Worm (Caenorhabditis elegans): Measurements from ENCODE around the gene fbxl-4.

The fbxl-4 gene

ce11 chrX:6572987-6573386 lies 15.6 kb upstream of the fbxl-4 start:
- TF ChIP-seq T22C8.4 (GFP tag; IDR thresholded peaks at IDR 0.05) (no peak), ztf-29 (GFP tag; IDR thresholded peaks at IDR 0.05) (no peak), ztf-23 (GFP tag; IDR thresholded peaks at IDR 0.05) (no peak), flt-1 (GFP tag; IDR thresholded peaks at IDR 0.05) (no peak), cog-1 (tag; optimal IDR thresholded peaks at IDR 0.05) (no peak), tab-1 (GFP tag; IDR thresholded peaks at IDR 0.05) (no peak), ref-1 (GFP tag; conservative IDR thresholded peaks at IDR 0.05) (no peak), klf-2 (GFP tag; conservative IDR thresholded peaks at IDR 0.05) (no peak), med-1 (GFP tag; optimal IDR thresholded peaks at IDR 0.05; ENCODE audit: insufficient read depth) (no peak)

- TF ChIP-seq tab-1 (GFP tag; IDR thresholded peaks at IDR 0.05), result no peak
- TF ChIP-seq ref-1 (GFP tag; conservative IDR thresholded peaks at IDR 0.05), result no peak
- no peak for TF ChIP-seq klf-2 (GFP tag; conservative IDR thresholded peaks at IDR 0.05)
- no peak for TF ChIP-seq flt-1 (GFP tag; IDR thresholded peaks at IDR 0.05)
- no peak for TF ChIP-seq ztf-23 (GFP tag; IDR thresholded peaks at IDR 0.05)
- no peak for TF ChIP-seq ztf-29 (GFP tag; IDR thresholded peaks at IDR 0.05)
- no peak for TF ChIP-seq med-1 (GFP tag; optimal IDR thresholded peaks at IDR 0.05; ENCODE audit: insufficient read depth)
- TF ChIP-seq T22C8.4 (GFP tag; IDR thresholded peaks at IDR 0.05), result no peak
- no peak for TF ChIP-seq cog-1 (tag; optimal IDR thresholded peaks at IDR 0.05)
Observed at ce11 chrX:6575992-6576391, 12.6 kb upstream of the fbxl-4 start.

DNA sequence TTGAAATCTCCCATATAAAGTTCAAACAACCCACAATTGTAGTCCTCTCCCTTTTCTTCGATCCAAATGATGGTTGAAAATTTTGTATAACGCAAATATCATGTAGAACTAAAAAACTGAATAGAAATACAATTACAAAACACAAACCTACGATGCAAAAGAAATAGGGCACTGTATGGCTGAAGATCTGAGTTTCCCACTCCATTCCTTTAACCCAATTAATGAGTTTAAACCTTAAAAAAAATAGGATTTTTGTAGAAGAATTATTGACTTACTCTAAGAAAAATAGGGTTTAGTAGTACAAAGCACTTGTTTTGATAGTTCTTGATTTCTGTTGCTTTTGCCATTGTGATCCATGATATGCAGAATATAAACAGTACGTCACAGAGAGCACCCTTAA lies 5.2 kb upstream of the fbxl-4 start:
- TF ChIP-seq klf-2 (GFP tag; conservative IDR thresholded peaks at IDR 0.05), result no peak
- no peak for TF ChIP-seq flt-1 (GFP tag; IDR thresholded peaks at IDR 0.05)
- no peak for TF ChIP-seq cog-1 (tag; optimal IDR thresholded peaks at IDR 0.05)
- TF ChIP-seq ref-1 (GFP tag; conservative IDR thresholded peaks at IDR 0.05), result no peak

DNA sequence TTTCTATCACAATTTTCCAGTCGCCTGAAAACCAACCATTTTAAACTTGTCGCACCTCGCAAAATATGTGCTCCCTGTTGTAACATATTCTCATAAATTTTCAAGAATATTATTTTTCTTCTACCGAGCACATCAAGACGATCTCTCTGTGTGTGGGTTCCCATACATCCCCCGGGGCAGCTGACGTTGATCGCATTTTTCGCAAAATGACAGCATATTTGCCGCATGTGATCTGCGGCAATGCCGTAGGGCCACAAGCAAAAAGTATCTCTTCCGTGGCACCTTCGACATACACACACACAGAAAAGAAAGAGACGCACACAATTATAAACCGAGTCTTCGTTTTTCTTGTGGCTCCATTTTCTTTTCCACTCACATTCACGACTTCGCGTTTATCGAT lies 3.1 kb downstream of the fbxl-4 start:
- TF ChIP-seq ref-1 (GFP tag; conservative IDR thresholded peaks at IDR 0.05) (no peak), T22C8.4 (GFP tag; IDR thresholded peaks at IDR 0.05) (no peak), ztf-23 (GFP tag; IDR thresholded peaks at IDR 0.05) (no peak), med-1 (GFP tag; optimal IDR thresholded peaks at IDR 0.05; ENCODE audit: insufficient read depth) (no peak), cog-1 (tag; optimal IDR thresholded peaks at IDR 0.05) (no peak), tab-1 (GFP tag; IDR thresholded peaks at IDR 0.05) (no peak), klf-2 (GFP tag; conservative IDR thresholded peaks at IDR 0.05) (no peak), ztf-29 (GFP tag; IDR thresholded peaks at IDR 0.05) (no peak), flt-1 (GFP tag; IDR thresholded peaks at IDR 0.05) (no peak)

DNA sequence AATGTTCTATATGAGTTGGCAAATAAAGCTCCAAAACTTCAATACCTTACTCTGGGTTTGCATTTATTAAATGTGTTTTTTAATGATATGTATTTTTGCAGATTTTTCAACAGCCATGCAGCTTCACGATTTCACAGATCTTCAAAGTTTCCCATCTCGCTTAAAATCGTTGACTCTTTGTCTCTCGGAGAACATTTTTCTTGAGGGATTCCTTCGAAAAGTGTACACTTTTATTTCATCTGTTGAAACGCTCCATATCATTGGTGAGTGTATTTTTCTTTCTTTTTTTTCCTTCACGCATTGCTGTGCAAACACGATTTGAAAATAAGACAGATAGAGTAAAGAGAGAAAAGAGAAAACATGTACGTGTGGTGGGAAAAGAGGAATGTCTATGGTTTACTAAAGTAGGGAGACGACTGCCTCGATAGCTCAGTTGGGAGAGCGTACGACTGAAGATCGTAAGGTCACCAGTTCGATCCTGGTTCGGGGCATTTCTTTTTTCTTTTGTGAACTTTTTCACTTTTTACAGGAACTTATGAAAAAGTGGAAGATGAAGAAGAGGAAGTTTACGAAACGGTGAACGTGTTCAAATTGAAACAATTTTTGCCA lies 4.7 kb downstream of the fbxl-4 start:
- TF ChIP-seq flt-1 (GFP tag; IDR thresholded peaks at IDR 0.05), result peak; percentile 97
- TF ChIP-seq tab-1 (GFP tag; IDR thresholded peaks at IDR 0.05), result peak; percentile 96
- TF ChIP-seq cog-1 (tag; optimal IDR thresholded peaks at IDR 0.05), result peak; percentile 65
- TF ChIP-seq ztf-29 (GFP tag; IDR thresholded peaks at IDR 0.05), result peak; percentile 93
- TF ChIP-seq T22C8.4 (GFP tag; IDR thresholded peaks at IDR 0.05), result peak; percentile 93
- peak; percentile 96 for TF ChIP-seq ztf-23 (GFP tag; IDR thresholded peaks at IDR 0.05)
- TF ChIP-seq med-1 (GFP tag; optimal IDR thresholded peaks at IDR 0.05; ENCODE audit: insufficient read depth), result peak; percentile 85
- TF ChIP-seq klf-2 (GFP tag; conservative IDR thresholded peaks at IDR 0.05), result peak; percentile 94
- peak; percentile 88 for TF ChIP-seq ref-1 (GFP tag; conservative IDR thresholded peaks at IDR 0.05)

- TF ChIP-seq med-1 (GFP tag; optimal IDR thresholded peaks at IDR 0.05; ENCODE audit: insufficient read depth), result no peak
- TF ChIP-seq flt-1 (GFP tag; IDR thresholded peaks at IDR 0.05), result no peak
- TF ChIP-seq klf-2 (GFP tag; conservative IDR thresholded peaks at IDR 0.05), result no peak
- no peak for TF ChIP-seq ztf-23 (GFP tag; IDR thresholded peaks at IDR 0.05)
- no peak for TF ChIP-seq tab-1 (GFP tag; IDR thresholded peaks at IDR 0.05)
- no peak for TF ChIP-seq ref-1 (GFP tag; conservative IDR thresholded peaks at IDR 0.05)
- TF ChIP-seq T22C8.4 (GFP tag; IDR thresholded peaks at IDR 0.05), result no peak
- no peak for TF ChIP-seq cog-1 (tag; optimal IDR thresholded peaks at IDR 0.05)
- TF ChIP-seq ztf-29 (GFP tag; IDR thresholded peaks at IDR 0.05), result no peak
Observed at ce11 chrX:6597089-6597488, 8.5 kb downstream of the fbxl-4 start, which contains the start of gene ttr-6. Gene ttr-6, minus strand, starts transcription at chrX:6597121.

- TF ChIP-seq ref-1 (GFP tag; conservative IDR thresholded peaks at IDR 0.05), result no peak
- no peak for TF ChIP-seq ztf-23 (GFP tag; IDR thresholded peaks at IDR 0.05)
- no peak for TF ChIP-seq tab-1 (GFP tag; IDR thresholded peaks at IDR 0.05)
- no peak for TF ChIP-seq ztf-29 (GFP tag; IDR thresholded peaks at IDR 0.05)
- no peak for TF ChIP-seq cog-1 (tag; optimal IDR thresholded peaks at IDR 0.05)
- no peak for TF ChIP-seq klf-2 (GFP tag; conservative IDR thresholded peaks at IDR 0.05)
- TF ChIP-seq T22C8.4 (GFP tag; IDR thresholded peaks at IDR 0.05), result no peak
- TF ChIP-seq flt-1 (GFP tag; IDR thresholded peaks at IDR 0.05), result no peak
- no peak for TF ChIP-seq med-1 (GFP tag; optimal IDR thresholded peaks at IDR 0.05; ENCODE audit: insufficient read depth)
Observed at ce11 chrX:6598732-6599131, 10.1 kb downstream of the fbxl-4 start, which contains the start of gene hic-1. Gene hic-1, minus strand, starts transcription at chrX:6598832.

DNA sequence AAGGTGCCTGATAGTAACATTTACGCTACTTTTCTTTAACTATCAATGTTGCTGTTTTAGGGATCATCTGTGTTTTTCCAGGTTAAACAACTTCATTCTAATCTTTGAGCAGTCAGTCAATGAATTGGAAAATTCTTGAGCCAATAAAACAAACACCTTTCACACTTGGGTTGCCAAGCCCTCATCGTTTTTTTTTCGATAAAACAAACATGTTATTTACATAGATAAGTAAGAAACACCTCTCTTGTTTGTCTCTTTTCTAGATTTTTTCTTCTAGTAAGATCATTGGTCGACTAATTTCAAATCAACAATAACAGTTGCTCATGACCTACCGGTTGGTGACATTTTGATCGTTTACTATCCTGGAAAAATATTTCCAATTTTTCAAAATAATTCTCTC lies 13.4 kb downstream of the fbxl-4 start:
- no peak for TF ChIP-seq flt-1 (GFP tag; IDR thresholded peaks at IDR 0.05)
- TF ChIP-seq T22C8.4 (GFP tag; IDR thresholded peaks at IDR 0.05), result no peak
- TF ChIP-seq ztf-29 (GFP tag; IDR thresholded peaks at IDR 0.05), result no peak
- TF ChIP-seq ztf-23 (GFP tag; IDR thresholded peaks at IDR 0.05), result no peak
- TF ChIP-seq med-1 (GFP tag; optimal IDR thresholded peaks at IDR 0.05; ENCODE audit: insufficient read depth), result no peak
- TF ChIP-seq ref-1 (GFP tag; conservative IDR thresholded peaks at IDR 0.05), result no peak
- no peak for TF ChIP-seq tab-1 (GFP tag; IDR thresholded peaks at IDR 0.05)
- TF ChIP-seq cog-1 (tag; optimal IDR thresholded peaks at IDR 0.05), result no peak
- TF ChIP-seq klf-2 (GFP tag; conservative IDR thresholded peaks at IDR 0.05), result no peak

ce11 chrX:6603098-6603497 lies 14.5 kb downstream of the fbxl-4 start, which contains the start of gene F23G4.1:
Gene F23G4.1, minus strand, starts transcription at chrX:6603198.
- TF ChIP-seq flt-1 (GFP tag; IDR thresholded peaks at IDR 0.05) (no peak), ref-1 (GFP tag; conservative IDR thresholded peaks at IDR 0.05) (no peak), T22C8.4 (GFP tag; IDR thresholded peaks at IDR 0.05) (no peak), tab-1 (GFP tag; IDR thresholded peaks at IDR 0.05) (no peak), ztf-29 (GFP tag; IDR thresholded peaks at IDR 0.05) (no peak), med-1 (GFP tag; optimal IDR thresholded peaks at IDR 0.05; ENCODE audit: insufficient read depth) (no peak), ztf-23 (GFP tag; IDR thresholded peaks at IDR 0.05) (no peak), klf-2 (GFP tag; conservative IDR thresholded peaks at IDR 0.05) (no peak), cog-1 (tag; optimal IDR thresholded peaks at IDR 0.05) (no peak)

Data from whole organism, midembryonic.